Worm (Caenorhabditis elegans) whole organism, mixed stage, embryonic: ENCODE measurements around the gene C06C3.7.

ENCODE experiments used
- bed-3 ChIP-seq: fragments of 200-800 bp; sonication (Bioruptor generic); optimal IDR thresholded peaks from 3 replicates; lab custom pipeline; 2018; ENCODE audit warnings: mild to moderate bottlenecking, missing genetic modification characterization, moderate library complexity, missing compliant biosample characterization
- ceh-83 ChIP-seq: fragments of 200-800 bp; sonication (Bioruptor generic); optimal IDR thresholded peaks from 2 replicates; lab custom pipeline; 2018; ENCODE audit warnings: mild to moderate bottlenecking, missing genetic modification characterization, missing compliant biosample characterization
- cnd-1 ChIP-seq: fragments of 200-800 bp; sonication (Bioruptor generic); optimal IDR thresholded peaks from 2 replicates; lab custom pipeline; 2018; ENCODE audit warnings: mild to moderate bottlenecking, missing genetic modification characterization, missing compliant biosample characterization
- elt-3 ChIP-seq: fragments of 150-350 bp; optimal IDR thresholded peaks from 2 replicates; lab custom pipeline; 2014; ENCODE audit warnings: missing biosample characterization, missing genetic modification characterization
- hlh-1 ChIP-seq: fragments of 150-350 bp; optimal IDR thresholded peaks from 2 replicates; lab custom pipeline; 2014; ENCODE audit warnings: missing biosample characterization, missing genetic modification reagents, missing genetic modification characterization
- lin-13 ChIP-seq: fragments of 150-350 bp; optimal IDR thresholded peaks from 2 replicates; lab custom pipeline; 2014; ENCODE audit warnings: missing biosample characterization, missing genetic modification characterization
- lsy-2 ChIP-seq: fragments of 150-350 bp; optimal IDR thresholded peaks from 2 replicates; lab custom pipeline; 2014; ENCODE audit warnings: missing biosample characterization, missing genetic modification characterization
- mab-5 ChIP-seq: fragments of 150-350 bp; optimal IDR thresholded peaks from 2 replicates; lab custom pipeline; 2014; ENCODE audit warnings: missing biosample characterization, missing genetic modification characterization
- mep-1 ChIP-seq: fragments of 150-350 bp; optimal IDR thresholded peaks from 2 replicates; lab custom pipeline; 2017; ENCODE audit warnings: missing biosample characterization, missing genetic modification reagents, missing genetic modification characterization, inconsistent platforms
- nhr-237 ChIP-seq: fragments of 150-350 bp; optimal IDR thresholded peaks from 2 replicates; lab custom pipeline; 2014; ENCODE audit warnings: missing biosample characterization, missing genetic modification characterization
- nhr-28 ChIP-seq: fragments of 150-350 bp; optimal IDR thresholded peaks from 2 replicates; lab custom pipeline; 2014; ENCODE audit warnings: missing biosample characterization, missing genetic modification characterization
- pha-4 ChIP-seq: fragments of 150-350 bp; optimal IDR thresholded peaks from 2 replicates; lab custom pipeline; 2018; ENCODE audit warnings: missing biosample characterization, missing genetic modification reagents, missing genetic modification characterization
- snpc-4 ChIP-seq: fragments of 150-350 bp; optimal IDR thresholded peaks from 2 replicates; lab custom pipeline; 2014; ENCODE audit warnings: missing biosample characterization, missing genetic modification characterization
- unc-39 ChIP-seq: fragments of 150-350 bp; optimal IDR thresholded peaks from 2 replicates; lab custom pipeline; 2014; ENCODE audit warnings: missing biosample characterization, missing genetic modification characterization

ce11 chrII:9426076-9426475, 40.7 kb downstream of the C06C3.7 start, which contains the start of gene M176.10:
- no peak for TF ChIP-seq pha-4 (tag; lab: Kevin White, UChicago)
- no peak for TF ChIP-seq bed-3
- TF ChIP-seq unc-39 = no peak
- TF ChIP-seq lin-13 (tag; lab: Kevin White, UChicago) = no peak
- no peak for TF ChIP-seq nhr-237 (tag; lab: Kevin White, UChicago)
- no peak for TF ChIP-seq lsy-2 (tag; lab: Kevin White, UChicago)
- TF ChIP-seq mep-1 (tag; lab: Kevin White, UChicago) = no peak
- no peak for TF ChIP-seq ceh-83
- no peak for TF ChIP-seq mab-5 (tag; lab: Kevin White, UChicago)
- TF ChIP-seq hlh-1 (tag; lab: Kevin White, UChicago) = no peak
- no peak for TF ChIP-seq nhr-28 (tag; lab: Kevin White, UChicago)
- no peak for TF ChIP-seq elt-3 (tag; lab: Kevin White, UChicago)
- no peak for TF ChIP-seq cnd-1
- TF ChIP-seq snpc-4 (tag; lab: Kevin White, UChicago) = no peak
